Fruit fly (Drosophila melanogaster): ENCODE data around the gene CG32086.

Gene CG32086

dm6 chr3L:11630684-11631083 lies 46.8 kb upstream of the CG32086 start (continued):
- peak; percentile 60 for TF ChIP-seq gfzf (GFP tag; optimal IDR thresholded peaks at IDR 0.05)
- no peak for TF ChIP-seq CG10979 (tag; optimal IDR thresholded peaks at IDR 0.05)

dm6 chr3L:11627819-11628483 lies 44.1 kb upstream of the CG32086 start, which contains the start of gene Apt1:
Apt1 (plus strand) TSS chr3L:11628037.
- TF ChIP-seq CG3065 (GFP tag; optimal IDR thresholded peaks at IDR 0.05) (no peak), CkIIα-i1 (GFP tag; IDR thresholded peaks at IDR 0.05) (no peak), CG18476 (GFP tag; optimal IDR thresholded peaks at IDR 0.05) (no peak), CG2678 (tag; optimal IDR thresholded peaks at IDR 0.05) (no peak), BtbVII (GFP tag; optimal IDR thresholded peaks at IDR 0.05) (no peak), CG16779 (GFP tag; IDR thresholded peaks at IDR 0.05) (no peak), Elba2 (GFP tag; optimal IDR thresholded peaks at IDR 0.05) (no peak), zen (tag; optimal IDR thresholded peaks at IDR 0.05) (no peak), corto (GFP tag; optimal IDR thresholded peaks at IDR 0.05) (no peak), dysf (GFP tag; IDR thresholded peaks at IDR 0.05) (no peak), CG33557 (GFP tag; optimal IDR thresholded peaks at IDR 0.05) (no peak), CG7987 (GFP tag; optimal IDR thresholded peaks at IDR 0.05) (no peak), CG9797 (GFP tag; optimal IDR thresholded peaks at IDR 0.05) (peak; percentile 19), ewg (GFP tag; optimal IDR thresholded peaks at IDR 0.05) (no peak), CG9727 (GFP tag; optimal IDR thresholded peaks at IDR 0.05) (no peak), ara (GFP tag; IDR thresholded peaks at IDR 0.05) (no peak), Atf-2 (GFP tag; optimal IDR thresholded peaks at IDR 0.05) (no peak), CG1792 (GFP tag; optimal IDR thresholded peaks at IDR 0.05) (no peak), CG3838 (GFP tag; optimal IDR thresholded peaks at IDR 0.05) (no peak), CG42726 (GFP tag; IDR thresholded peaks at IDR 0.05; ENCODE audit: partially characterized antibody) (peak; percentile 97; the same call in 1 of the 2 replicates), Dp (GFP tag; optimal IDR thresholded peaks at IDR 0.05) (peak; percentile 69), CG4424 (GFP tag; optimal IDR thresholded peaks at IDR 0.05) (no peak), Ravus (GFP tag; IDR thresholded peaks at IDR 0.05) (no peak), CG12299 (tag; optimal IDR thresholded peaks at IDR 0.05) (no peak), pfk (GFP tag; optimal IDR thresholded peaks at IDR 0.05) (no peak), chif (GFP tag; optimal IDR thresholded peaks at IDR 0.05) (no peak), bbx (GFP tag; IDR thresholded peaks at IDR 0.05; ENCODE audit: partially characterized antibody) (peak; percentile 97), CG8478 (optimal IDR thresholded peaks at IDR 0.05) (no peak), ac (GFP tag; optimal IDR thresholded peaks at IDR 0.05) (no peak), grn (GFP tag; optimal IDR thresholded peaks at IDR 0.05) (no peak), CG3847 (GFP tag; IDR thresholded peaks at IDR 0.05) (no peak), CG1602 (GFP tag; optimal IDR thresholded peaks at IDR 0.05) (no peak), gro (GFP tag; optimal IDR thresholded peaks at IDR 0.05) (no peak), cg (GFP tag; optimal IDR thresholded peaks at IDR 0.05) (no peak), Six4 (GFP tag; optimal IDR thresholded peaks at IDR 0.05) (no peak), zfh1 (GFP tag; IDR thresholded peaks at IDR 0.05) (no peak), jigr1 (GFP tag; IDR thresholded peaks at IDR 0.05) (no peak), Chrac-16 (GFP tag; optimal IDR thresholded peaks at IDR 0.05) (no peak), Sin3A (optimal IDR thresholded peaks at IDR 0.05) (no peak), Xbp1 (GFP tag; optimal IDR thresholded peaks at IDR 0.05) (no peak), abd-A (tag; optimal IDR thresholded peaks at IDR 0.05) (no peak), Abd-B (GFP tag; optimal IDR thresholded peaks at IDR 0.05) (no peak), Usf (GFP tag; optimal IDR thresholded peaks at IDR 0.05) (no peak), tll (GFP tag; optimal IDR thresholded peaks at IDR 0.05) (no peak), kay (GFP tag; optimal IDR thresholded peaks at IDR 0.05) (no peak), CG31365 (tag; optimal IDR thresholded peaks at IDR 0.05) (no peak), CG4854 (GFP tag; optimal IDR thresholded peaks at IDR 0.05) (no peak)
